Fruit fly (Drosophila melanogaster): ENCODE measurements around the gene Enoph.

The Enoph gene

DNA sequence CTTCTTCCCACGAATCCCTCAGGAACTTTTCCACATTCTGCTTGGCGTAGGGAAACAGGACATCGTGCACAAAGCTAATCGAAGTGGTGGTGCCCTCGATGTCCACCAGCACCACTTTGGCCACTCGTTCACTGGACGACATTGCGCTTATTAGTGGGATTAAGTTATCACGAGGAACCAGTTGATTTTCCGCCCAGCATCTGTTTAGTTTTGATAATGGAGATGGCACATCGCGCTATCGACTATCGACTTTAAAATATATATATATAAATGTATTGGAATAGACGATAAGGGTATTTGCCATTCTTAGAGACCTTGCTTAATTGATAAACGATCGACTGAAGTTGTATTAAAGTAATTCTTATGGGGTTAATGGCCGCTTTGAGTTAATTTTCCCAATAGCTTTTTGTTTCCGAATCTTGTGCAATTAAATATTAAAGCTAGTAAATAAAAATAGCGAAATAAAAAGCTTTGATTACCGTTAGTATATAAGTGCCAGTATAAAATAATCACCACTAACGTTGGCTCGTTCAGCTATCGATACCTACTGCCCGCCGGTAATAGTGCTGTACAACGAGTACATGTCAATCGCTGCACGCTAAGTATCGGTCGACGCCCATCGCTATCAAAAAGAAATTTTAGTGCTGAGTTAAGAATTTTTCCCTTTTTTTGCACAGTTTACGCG, at the start of gene Enoph, which contains the start of gene Hph:
Gene Enoph (minus strand): TSS at position 220 of the 685 bp plus-strand sequence.
Gene Hph (plus strand): TSS at position 576 of the 685 bp plus-strand sequence.
- TF ChIP-seq CG8478 (optimal IDR thresholded peaks at IDR 0.05) (no peak), CTCF (optimal IDR thresholded peaks at IDR 0.05) (no peak)

DNA sequence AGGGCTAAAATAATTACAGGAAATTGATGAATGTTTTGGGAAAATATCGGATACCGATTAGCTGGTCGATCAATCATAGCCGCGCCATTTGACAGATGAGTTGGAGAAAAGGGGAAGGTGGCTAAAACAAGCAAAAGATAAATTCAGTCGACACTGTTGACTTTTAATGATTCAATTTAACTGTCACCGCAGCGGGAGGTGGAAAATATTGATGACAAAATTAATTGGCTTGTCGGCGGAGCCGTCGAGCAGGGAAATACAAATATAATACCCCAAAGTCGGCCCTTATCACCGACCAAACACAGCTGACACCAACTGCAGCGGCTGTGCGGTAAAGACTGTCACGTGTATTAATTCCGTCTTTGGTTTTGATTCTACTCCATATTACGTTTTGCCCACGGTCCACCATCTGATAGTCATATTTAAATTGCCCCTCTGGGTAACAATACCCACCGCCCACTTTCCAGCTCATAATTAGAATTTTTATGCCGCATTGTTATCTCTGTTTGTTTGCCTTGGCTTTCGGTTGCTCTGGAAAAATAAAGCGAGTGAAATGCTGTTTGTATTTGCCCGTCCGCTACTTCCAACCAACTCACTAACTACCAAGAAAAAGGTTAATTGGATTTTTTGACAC, 49.5 kb upstream of the Enoph start:
- TF ChIP-seq CG8478 (optimal IDR thresholded peaks at IDR 0.05) (no peak), CTCF (optimal IDR thresholded peaks at IDR 0.05) (no peak)

DNA sequence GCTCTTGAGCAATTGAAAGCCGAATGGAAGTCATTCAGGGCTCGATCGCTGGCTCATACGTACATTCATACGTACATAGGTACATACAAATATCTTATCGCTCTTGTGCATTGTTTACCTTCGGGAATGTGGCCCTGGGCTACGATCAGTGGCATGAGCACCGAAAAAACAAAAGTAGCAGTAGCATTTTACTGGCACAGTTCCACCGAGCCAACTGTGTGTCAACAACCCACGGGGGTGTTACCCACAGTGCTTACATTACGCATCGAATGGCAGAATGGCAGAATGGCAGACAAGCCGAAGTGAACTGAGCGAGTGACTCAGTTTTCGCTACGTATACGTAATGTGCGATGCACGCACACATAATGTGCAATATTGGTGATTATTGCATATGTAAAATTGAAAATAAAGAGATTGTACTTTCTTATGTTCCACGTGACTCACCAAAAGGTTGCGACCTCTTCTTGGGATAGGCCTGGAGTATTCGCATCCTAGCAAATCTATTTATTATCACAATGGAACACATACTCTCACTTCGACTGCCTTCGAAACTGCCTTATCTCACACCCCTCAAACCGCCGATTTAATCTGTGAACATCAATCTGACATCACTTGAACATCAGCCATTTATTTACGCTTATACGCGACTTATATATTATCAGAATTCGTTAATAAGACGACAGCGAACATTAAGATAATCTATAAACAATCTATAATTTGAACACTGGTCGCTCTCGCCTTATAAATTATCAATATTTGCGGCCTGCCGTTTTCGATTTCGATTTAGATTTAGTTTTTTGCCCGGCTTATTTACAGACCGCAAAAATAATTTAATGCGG, 46.7 kb upstream of the Enoph start:
- TF ChIP-seq CG8478 (optimal IDR thresholded peaks at IDR 0.05) (no peak), CTCF (optimal IDR thresholded peaks at IDR 0.05) (no peak)

dm6 chr3R:5301905-5302304, 45.4 kb upstream of the Enoph start:
- TF ChIP-seq CTCF (optimal IDR thresholded peaks at IDR 0.05) (no peak), CG8478 (optimal IDR thresholded peaks at IDR 0.05) (no peak)

- TF ChIP-seq CTCF (optimal IDR thresholded peaks at IDR 0.05) = peak; percentile 88 to 93
- no peak for TF ChIP-seq CG8478 (optimal IDR thresholded peaks at IDR 0.05)
Observed at dm6 chr3R:5300620-5301019, 44.1 kb upstream of the Enoph start.

DNA sequence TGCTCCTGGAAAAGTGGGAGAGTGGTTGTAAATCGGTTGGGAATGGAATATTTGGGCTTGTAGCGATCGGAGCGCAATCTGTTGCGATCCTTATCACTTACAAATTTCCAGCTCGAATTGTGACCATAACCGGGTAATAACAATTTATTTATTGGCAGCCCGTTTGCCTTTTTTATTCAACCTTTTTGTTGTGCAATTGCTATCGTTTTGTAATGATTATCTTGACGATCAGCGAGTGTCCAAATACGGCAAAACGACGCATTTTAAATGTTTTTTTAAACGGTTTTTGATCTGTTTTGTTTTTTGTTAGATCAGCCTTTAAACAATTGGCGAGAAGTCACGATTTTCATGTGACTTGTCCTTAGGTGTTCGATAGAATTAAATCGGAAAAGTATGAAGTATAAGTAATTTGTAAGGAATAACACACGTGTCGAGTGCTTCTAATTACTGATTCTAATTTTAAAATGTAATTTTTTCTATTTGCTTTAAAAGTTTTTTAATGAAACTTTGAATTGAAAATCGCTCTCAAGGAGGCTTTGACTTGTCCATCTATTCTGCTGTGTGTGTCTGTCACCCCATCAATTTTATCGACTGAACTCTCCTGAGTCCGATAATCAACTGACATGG, 43.2 kb upstream of the Enoph start, which contains the start of gene Tim17b1:
Gene Tim17b1 (plus strand): TSS at position 577 of the 627 bp plus-strand sequence.
- TF ChIP-seq CG8478 (optimal IDR thresholded peaks at IDR 0.05) = no peak
- no peak for TF ChIP-seq CTCF (optimal IDR thresholded peaks at IDR 0.05)

- TF ChIP-seq CG8478 (optimal IDR thresholded peaks at IDR 0.05) = no peak
- peak; percentile 92 to 97 for TF ChIP-seq CTCF (optimal IDR thresholded peaks at IDR 0.05)
Observed at dm6 chr3R:5298599-5299307, 42.3 kb upstream of the Enoph start.

DNA sequence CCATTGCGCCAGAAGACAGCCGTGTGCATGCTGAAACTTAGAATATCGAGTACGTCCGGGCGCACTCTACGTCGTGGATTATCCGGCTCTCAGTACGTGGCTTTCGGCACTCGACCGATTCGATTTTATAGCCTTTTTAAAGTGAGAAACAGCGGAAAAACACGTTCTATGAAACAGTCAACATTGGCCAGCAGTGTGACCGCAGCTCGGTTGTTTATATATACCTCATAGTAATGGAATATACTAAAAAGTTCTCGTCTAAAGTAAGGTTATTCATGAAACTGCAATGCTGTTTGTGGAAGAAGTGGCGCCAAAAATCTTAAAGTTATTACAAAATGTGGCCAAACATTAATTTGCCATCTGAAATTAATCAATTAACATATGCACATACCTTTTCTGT, 40.8 kb upstream of the Enoph start:
- TF ChIP-seq CTCF (optimal IDR thresholded peaks at IDR 0.05) (peak in 1 of 2 experiments; percentile 38), CG8478 (optimal IDR thresholded peaks at IDR 0.05) (no peak)

dm6 chr3R:5295090-5295489, 38.6 kb upstream of the Enoph start:
- no peak for TF ChIP-seq CTCF (optimal IDR thresholded peaks at IDR 0.05)
- no peak for TF ChIP-seq CG8478 (optimal IDR thresholded peaks at IDR 0.05)

DNA sequence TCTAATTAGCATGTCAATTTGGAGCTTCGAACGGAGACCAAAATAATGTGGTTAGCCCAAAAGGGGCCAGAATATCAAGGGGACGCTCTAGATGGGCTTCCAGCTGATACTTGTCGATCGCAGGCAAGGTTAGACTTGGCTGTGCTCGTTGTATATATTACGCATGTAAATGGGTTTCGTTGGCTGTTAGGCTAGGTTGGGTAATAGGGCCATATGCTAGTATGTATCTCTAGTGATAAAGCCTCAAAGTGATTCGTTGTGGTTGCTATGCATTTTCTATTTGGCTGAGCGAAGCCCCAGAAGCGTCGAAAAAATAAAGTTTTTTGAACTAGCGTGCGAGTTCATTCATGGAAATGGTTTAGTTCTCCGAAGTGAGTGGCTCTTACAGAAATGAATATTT, 34.3 kb upstream of the Enoph start:
- no peak for TF ChIP-seq CG8478 (optimal IDR thresholded peaks at IDR 0.05)
- no peak for TF ChIP-seq CTCF (optimal IDR thresholded peaks at IDR 0.05)

- TF ChIP-seq CG8478 (optimal IDR thresholded peaks at IDR 0.05) = no peak
- TF ChIP-seq CTCF (optimal IDR thresholded peaks at IDR 0.05) = no peak
Observed at dm6 chr3R:5287965-5288364, 31.5 kb upstream of the Enoph start.

DNA sequence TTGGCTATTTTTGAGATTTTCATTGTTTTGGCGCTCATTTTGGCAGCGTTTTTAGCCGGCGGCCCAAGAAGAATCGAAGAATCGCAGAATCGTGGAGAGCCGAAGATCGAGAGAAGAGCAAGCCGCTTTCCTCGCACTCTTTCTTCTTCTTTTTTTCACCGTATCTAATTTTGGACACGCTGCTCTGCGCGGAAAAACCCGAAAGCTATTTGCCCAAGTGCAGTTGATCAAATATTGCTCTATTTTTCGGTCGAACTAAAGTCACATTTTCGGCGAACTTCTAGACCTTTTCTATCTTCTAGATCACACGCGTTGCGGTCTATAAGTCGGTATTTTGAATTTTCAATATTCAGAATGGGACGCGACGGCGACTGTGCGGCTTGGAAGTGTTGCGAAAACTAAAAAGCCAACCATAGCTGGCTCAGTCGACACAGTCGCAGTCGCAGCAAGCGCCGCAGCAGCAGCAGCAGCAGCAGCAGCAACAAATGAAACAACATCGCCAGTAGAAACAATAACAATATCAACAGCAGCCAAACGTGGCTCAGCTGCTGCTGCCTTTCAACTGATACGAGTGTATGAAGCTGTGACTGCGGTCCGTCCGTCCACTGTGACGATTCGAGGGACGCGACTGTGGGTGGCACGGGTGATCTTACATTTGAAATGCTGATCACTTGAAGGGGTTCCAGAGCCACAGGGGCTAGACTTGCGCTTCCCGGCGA, 30.6 kb upstream of the Enoph start:
- TF ChIP-seq CG8478 (optimal IDR thresholded peaks at IDR 0.05) (no peak), CTCF (optimal IDR thresholded peaks at IDR 0.05) (no peak)

DNA sequence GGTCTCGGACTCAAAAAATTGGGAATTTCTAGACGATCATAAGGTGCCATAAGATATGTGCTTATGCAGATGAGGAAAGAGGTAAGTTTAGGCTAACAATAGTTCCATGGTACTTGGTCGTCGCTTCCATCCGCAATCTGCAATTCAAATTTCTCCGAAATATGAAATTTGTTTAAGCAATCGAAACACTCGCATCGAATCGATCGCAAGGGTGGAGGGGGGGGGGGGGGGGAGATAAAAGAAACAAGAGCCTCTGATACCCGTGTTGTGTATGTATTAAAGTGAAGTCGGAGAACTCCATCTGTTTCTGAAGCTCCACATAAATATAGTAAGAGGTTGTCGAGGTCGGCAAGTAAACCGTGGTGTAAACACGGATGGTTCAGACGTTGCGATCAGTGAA, 29.5 kb upstream of the Enoph start:
- TF ChIP-seq CTCF (optimal IDR thresholded peaks at IDR 0.05) (no peak), CG8478 (optimal IDR thresholded peaks at IDR 0.05) (no peak)
